Worm (Caenorhabditis elegans): ENCODE data around the gene K06A9.1.

DNA sequence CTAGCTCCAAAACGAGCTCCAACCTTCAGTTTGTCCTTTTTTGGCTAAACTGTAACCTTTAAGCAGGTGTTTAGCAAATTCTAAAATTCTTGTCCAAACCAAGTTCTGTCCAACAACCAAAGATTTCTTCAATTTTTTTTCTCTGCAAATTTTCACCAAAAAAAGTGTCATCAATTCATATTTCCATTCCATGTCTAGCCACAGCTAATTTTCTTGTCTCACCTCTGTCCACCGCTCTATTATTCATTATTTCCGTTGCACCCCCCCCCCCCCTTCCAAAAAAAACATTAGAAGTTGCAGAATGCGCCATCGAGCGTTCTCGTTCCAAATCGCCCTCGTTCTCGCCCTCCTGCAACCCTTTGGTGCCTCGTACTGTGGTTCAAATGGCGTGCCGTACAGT, 29.0 kb downstream of the K06A9.1 start, which contains the start of gene wrt-9:
- no peak for TF ChIP-seq C38D4.7 (GFP tag; optimal IDR thresholded peaks at IDR 0.05)
- TF ChIP-seq sox-4 (tag; optimal IDR thresholded peaks at IDR 0.05) = no peak
- TF ChIP-seq dve-1 (tag; optimal IDR thresholded peaks at IDR 0.05) = no peak
- no peak for TF ChIP-seq pqm-1 (tag; optimal IDR thresholded peaks at IDR 0.05)
